Worm (Caenorhabditis elegans) whole organism, young adult: Measurements from ENCODE around the gene Y94H6A.2.

Source experiments
- B0019.2 ChIP-seq: fragments of 200-800 bp; sonication (Bioruptor generic); conservative IDR thresholded peaks from 2 replicates; pipeline ENCODE4 v1.3.6; 2022; ENCODE audit warnings: missing genetic modification reagents, missing genetic modification characterization, missing compliant biosample characterization
- B0336.3 ChIP-seq: fragments of 200-800 bp; sonication (Bioruptor generic); IDR thresholded peaks from 2 replicates; pipeline ENCODE4 v1.3.6; 2022; ENCODE audit warnings: missing genetic modification characterization, missing compliant biosample characterization
- D2030.7 ChIP-seq: fragments of 200-800 bp; sonication (Bioruptor generic); IDR thresholded peaks from 2 replicates; pipeline ENCODE4 v1.3.6; 2022; ENCODE audit warnings: missing genetic modification reagents, missing genetic modification characterization, missing compliant biosample characterization
- F10E7.11 ChIP-seq: sonication (generic microtip); optimal IDR thresholded peaks from 2 replicates; lab custom pipeline; 2017; ENCODE audit warnings: mild to moderate bottlenecking, missing genetic modification characterization, moderate library complexity, missing compliant biosample characterization
- F37B4.10 ChIP-seq: fragments of 200-800 bp; sonication (Bioruptor generic); IDR thresholded peaks from 2 replicates; pipeline ENCODE4 v1.3.6; 2022; ENCODE audit warnings: missing genetic modification characterization, missing compliant biosample characterization
- F52B5.7 ChIP-seq: sonication (generic microtip); optimal IDR thresholded peaks from 2 replicates; lab custom pipeline; 2016; ENCODE audit warnings: mild to moderate bottlenecking, missing genetic modification characterization, missing compliant biosample characterization
- F55B11.4 ChIP-seq: sonication (generic microtip); optimal IDR thresholded peaks from 2 replicates; lab custom pipeline; 2016; ENCODE audit warnings: missing compliant biosample characterization, missing genetic modification characterization, borderline replicate concordance; ENCODE audit not compliant: insufficient read depth
- F57C9.4 ChIP-seq: sonication (generic microtip); optimal IDR thresholded peaks from 2 replicates; lab custom pipeline; 2017; ENCODE audit warnings: mild to moderate bottlenecking, missing genetic modification characterization, missing compliant biosample characterization
- T26A5.8 ChIP-seq: sonication (generic microtip); optimal IDR thresholded peaks from 2 replicates; lab custom pipeline; 2016; ENCODE audit warnings: missing genetic modification characterization, missing compliant biosample characterization
- Y53G8AR.9 ChIP-seq: fragments of 200-800 bp; sonication (Bioruptor generic); conservative IDR thresholded peaks from 2 replicates; pipeline ENCODE4 v1.3.6; 2022; ENCODE audit warnings: missing genetic modification reagents, missing genetic modification characterization, missing compliant biosample characterization
- Y67H2A.10 ChIP-seq: fragments of 200-800 bp; sonication (Bioruptor generic); conservative IDR thresholded peaks from 2 replicates; pipeline ENCODE4 v1.3.6; 2022; ENCODE audit warnings: missing genetic modification reagents, missing genetic modification characterization, missing compliant biosample characterization
- akir-1 ChIP-seq: fragments of 200-800 bp; sonication (Bioruptor generic); optimal IDR thresholded peaks from 2 replicates; lab custom pipeline; 2018; ENCODE audit warnings: mild to moderate bottlenecking, missing genetic modification characterization, moderate library complexity, missing compliant biosample characterization
- aptf-3 ChIP-seq: fragments of 200-800 bp; sonication (Bioruptor generic); IDR thresholded peaks from 2 replicates; pipeline ENCODE4 v1.3.6; 2022; ENCODE audit warnings: missing genetic modification characterization, missing compliant biosample characterization
- athp-1 ChIP-seq: sonication (generic microtip); optimal IDR thresholded peaks from 2 replicates; lab custom pipeline; 2017; ENCODE audit warnings: mild to moderate bottlenecking, missing genetic modification characterization, missing compliant biosample characterization
- attf-6 ChIP-seq: fragments of 200-800 bp; sonication (Bioruptor generic); IDR thresholded peaks from 2 replicates; pipeline ENCODE4 v1.3.6; 2022; ENCODE audit warnings: missing genetic modification reagents, missing genetic modification characterization, missing compliant biosample characterization
- cebp-1 ChIP-seq, 2 experiments: fragments of 200-800 bp in 1 of 2; sonication (Bioruptor generic) in 1 of 2; sonication (generic microtip) in 1 of 2; IDR thresholded peaks in 1 of 2; optimal IDR thresholded peaks in 1 of 2; 2 replicates each; pipeline versions ENCODE4 v1.3.6 to Lab custom; 2017 to 2022; ENCODE audit warnings: missing compliant biosample characterization in 2 of 2, missing genetic modification characterization in 2 of 2, mild to moderate bottlenecking in 1 of 2, missing genetic modification reagents in 1 of 2, moderate library complexity in 1 of 2
- ceh-79 ChIP-seq: sonication (generic microtip); optimal IDR thresholded peaks from 2 replicates; lab custom pipeline; 2017; ENCODE audit warnings: mild to moderate bottlenecking, missing genetic modification characterization, missing compliant biosample characterization
- chd-7 ChIP-seq: sonication (generic microtip); optimal IDR thresholded peaks from 2 replicates; lab custom pipeline; 2016; ENCODE audit warnings: mild to moderate bottlenecking, missing genetic modification characterization, moderate library complexity, missing compliant biosample characterization
- dox-1 ChIP-seq: fragments of 200-800 bp; sonication (Bioruptor generic); IDR thresholded peaks from 2 replicates; pipeline ENCODE4 v1.3.6; 2022; ENCODE audit warnings: missing genetic modification reagents, missing genetic modification characterization, missing compliant biosample characterization
- dpff-1 ChIP-seq: sonication (generic microtip); optimal IDR thresholded peaks from 2 replicates; lab custom pipeline; 2017; ENCODE audit warnings: mild to moderate bottlenecking, missing genetic modification characterization, missing compliant biosample characterization
- efl-1 ChIP-seq: fragments of 150-350 bp; optimal IDR thresholded peaks from 2 replicates; lab custom pipeline; 2014; ENCODE audit warnings: missing biosample characterization, missing genetic modification reagents, missing genetic modification characterization
- ekl-4 ChIP-seq: fragments of 200-800 bp; sonication (Bioruptor generic); IDR thresholded peaks from 2 replicates; pipeline ENCODE4 v1.3.6; 2022; ENCODE audit warnings: missing genetic modification reagents, missing genetic modification characterization, missing compliant biosample characterization
- him-1 ChIP-seq: sonication (generic microtip); optimal IDR thresholded peaks from 2 replicates; lab custom pipeline; 2016; ENCODE audit warnings: missing genotype, missing genetic modification reagents, missing genetic modification characterization, missing compliant biosample characterization
- hmg-1.2 ChIP-seq: fragments of 200-800 bp; sonication (Bioruptor generic); IDR thresholded peaks from 2 replicates; pipeline ENCODE4 v1.3.6; 2022; ENCODE audit warnings: missing genetic modification reagents, missing genetic modification characterization, missing compliant biosample characterization
- hmg-20 ChIP-seq: fragments of 200-800 bp; sonication (Bioruptor generic); IDR thresholded peaks from 2 replicates; pipeline ENCODE4 v1.3.6; 2022; ENCODE audit warnings: missing genetic modification reagents, missing genetic modification characterization, missing compliant biosample characterization
- lag-1 ChIP-seq: fragments of 200-800 bp; sonication (Bioruptor generic); IDR thresholded peaks from 2 replicates; pipeline ENCODE4 v1.3.6; 2022; ENCODE audit warnings: missing genetic modification reagents, missing genetic modification characterization, missing compliant biosample characterization
- let-526 ChIP-seq: fragments of 200-800 bp; sonication (Bioruptor generic); IDR thresholded peaks from 2 replicates; pipeline ENCODE4 v1.3.6; 2022; ENCODE audit warnings: missing genetic modification reagents, missing genetic modification characterization, missing compliant biosample characterization
- lin-26 ChIP-seq: fragments of 200-800 bp; sonication (Bioruptor generic); IDR thresholded peaks from 2 replicates; pipeline ENCODE4 v1.3.6; 2022; ENCODE audit warnings: missing genetic modification reagents, missing genetic modification characterization, missing compliant biosample characterization
- lin-40 ChIP-seq: sonication (generic microtip); optimal IDR thresholded peaks from 2 replicates; lab custom pipeline; 2016; ENCODE audit warnings: missing genetic modification characterization, mild to moderate bottlenecking, missing compliant biosample characterization, missing genotype, missing genetic modification reagents
- lir-1 ChIP-seq: fragments of 200-800 bp; sonication (Bioruptor generic); conservative IDR thresholded peaks from 2 replicates; pipeline ENCODE4 v1.3.6; 2022; ENCODE audit warnings: missing genetic modification reagents, missing genetic modification characterization, missing compliant biosample characterization
- madf-3 ChIP-seq: fragments of 200-800 bp; sonication (Bioruptor generic); IDR thresholded peaks from 2 replicates; pipeline ENCODE4 v1.3.6; 2022; ENCODE audit warnings: missing genetic modification reagents, missing genetic modification characterization, missing compliant biosample characterization
- nfya-2 ChIP-seq: fragments of 200-800 bp; sonication (Bioruptor generic); IDR thresholded peaks from 2 replicates; pipeline ENCODE4 v1.3.6; 2022; ENCODE audit warnings: missing genetic modification reagents, missing genetic modification characterization, missing compliant biosample characterization
- nfyb-1 ChIP-seq: fragments of 200-800 bp; sonication (Bioruptor generic); IDR thresholded peaks from 2 replicates; pipeline ENCODE4 v1.3.6; 2022; ENCODE audit warnings: missing genetic modification reagents, missing genetic modification characterization, missing compliant biosample characterization
- nhr-120 ChIP-seq: fragments of 200-800 bp; sonication (Bioruptor generic); IDR thresholded peaks from 2 replicates; pipeline ENCODE4 v1.3.6; 2022; ENCODE audit warnings: missing genetic modification characterization, missing compliant biosample characterization
- sptf-2 ChIP-seq: fragments of 200-800 bp; sonication (Bioruptor generic); optimal IDR thresholded peaks from 2 replicates; lab custom pipeline; 2018; ENCODE audit warnings: mild to moderate bottlenecking, missing genetic modification characterization, missing compliant biosample characterization
- tbp1 ChIP-seq: fragments of 200-800 bp; sonication (Bioruptor generic); optimal IDR thresholded peaks from 2 replicates; lab custom pipeline; 2018; ENCODE audit warnings: mild to moderate bottlenecking, missing genetic modification characterization, missing compliant biosample characterization
- zfh-2 ChIP-seq: fragments of 200-800 bp; sonication (Bioruptor generic); conservative IDR thresholded peaks from 2 replicates; pipeline ENCODE4 v1.3.6; 2022; ENCODE audit warnings: missing genetic modification reagents, missing genetic modification characterization, missing compliant biosample characterization
- zim-3 ChIP-seq: sonication (generic microtip); optimal IDR thresholded peaks from 2 replicates; lab custom pipeline; 2017; ENCODE audit warnings: mild to moderate bottlenecking, missing genetic modification characterization, moderate library complexity, missing compliant biosample characterization
- ztf-18 ChIP-seq: sonication (generic microtip); optimal IDR thresholded peaks from 2 replicates; lab custom pipeline; 2016; ENCODE audit warnings: missing genotype, mild to moderate bottlenecking, missing genetic modification characterization, missing compliant biosample characterization
- ztf-25 ChIP-seq: fragments of 200-800 bp; sonication (Bioruptor generic); IDR thresholded peaks from 2 replicates; pipeline ENCODE4 v1.3.6; 2022; ENCODE audit warnings: missing genetic modification reagents, missing genetic modification characterization, missing compliant biosample characterization
- ztf-26 ChIP-seq: sonication (generic microtip); optimal IDR thresholded peaks from 2 replicates; lab custom pipeline; 2017; ENCODE audit warnings: missing genetic modification characterization, missing compliant biosample characterization

Y94H6A.2 gene

ce11 chrIV:2761477-2761876, 31.4 kb downstream of the Y94H6A.2 start (continued):
- no peak for TF ChIP-seq Y67H2A.10 (GFP tag; lab: Robert Waterston, UW)
- TF ChIP-seq hmg-20 (GFP tag; lab: Robert Waterston, UW): no peak
- TF ChIP-seq madf-3 (GFP tag; lab: Robert Waterston, UW): no peak
- no peak for TF ChIP-seq nfyb-1 (GFP tag; lab: Robert Waterston, UW)
- no peak for TF ChIP-seq ztf-25 (GFP tag; lab: Robert Waterston, UW)
- no peak for TF ChIP-seq nhr-120 (GFP tag; lab: Robert Waterston, UW)
- no peak for TF ChIP-seq Y53G8AR.9 (GFP tag; lab: Robert Waterston, UW)
- no peak for TF ChIP-seq T26A5.8 (tag; lab: Kevin White, UChicago)

ce11 chrIV:2762380-2762779, 32.3 kb downstream of the Y94H6A.2 start, which contains the start of gene Y54G2A.77:
TSS of gene Y54G2A.77 (plus strand) at chrIV:2762680.
- no peak for TF ChIP-seq D2030.7 (GFP tag; lab: Robert Waterston, UW)
- TF ChIP-seq zfh-2: no peak
- no peak for TF ChIP-seq ceh-79 (tag; lab: Kevin White, UChicago)

- TF ChIP-seq lin-26 (no peak), B0019.2 (GFP tag; lab: Robert Waterston, UW) (no peak), ztf-18 (tag; lab: Kevin White, UChicago) (no peak), hmg-20 (GFP tag; lab: Robert Waterston, UW) (no peak), F37B4.10 (0 out of 2 replicates have a peak, but pooled peaks have one; percentile 57), F52B5.7 (no peak), hmg-1.2 (GFP tag; lab: Robert Waterston, UW) (peak; percentile 78), zfh-2 (no peak)
These were observed 34.1 kb downstream of the Y94H6A.2 start for ce11 chrIV:2764160-2764559.

- TF ChIP-seq sptf-2 (GFP tag; lab: Kevin White, UChicago) (no peak), cebp-1 (GFP tag; IDR thresholded peaks at IDR 0.05; lab: Robert Waterston, UW) (no peak), cebp-1 (tag; optimal IDR thresholded peaks at IDR 0.05; lab: Kevin White, UChicago) (peak; percentile 38), him-1 (tag; lab: Kevin White, UChicago) (no peak), aptf-3 (GFP tag; lab: Robert Waterston, UW) (no peak), hmg-1.2 (GFP tag; lab: Robert Waterston, UW) (peak; percentile 90), lag-1 (GFP tag; lab: Robert Waterston, UW) (no peak), F10E7.11 (tag; lab: Kevin White, UChicago) (no peak), tbp1 (no peak), nfya-2 (GFP tag; lab: Robert Waterston, UW) (no peak), lir-1 (no peak), hmg-20 (GFP tag; lab: Robert Waterston, UW) (0 out of 2 replicates have a peak, but pooled peaks have one; percentile 49), zfh-2 (peak; percentile 77), chd-7 (tag; lab: Kevin White, UChicago) (peak; percentile 62), let-526 (GFP tag; lab: Robert Waterston, UW) (no peak), lin-26 (0 out of 2 replicates have a peak, but pooled peaks have one; percentile 41), ztf-26 (tag; lab: Kevin White, UChicago) (peak; percentile 74), lin-40 (tag; lab: Kevin White, UChicago) (peak; percentile 7), athp-1 (tag; lab: Kevin White, UChicago) (peak; percentile 49), Y53G8AR.9 (GFP tag; lab: Robert Waterston, UW) (peak; percentile 29; the same call in 1 of the 2 replicates), F52B5.7 (peak; percentile 69), attf-6 (GFP tag; lab: Robert Waterston, UW) (no peak), efl-1 (GFP tag; lab: Kevin White, UChicago) (no peak), F57C9.4 (tag; lab: Kevin White, UChicago) (peak; percentile 45), ekl-4 (GFP tag; lab: Robert Waterston, UW) (0 out of 2 replicates have a peak, but pooled peaks have one; percentile 8), dox-1 (peak; percentile 27; the same call in 1 of the 2 replicates), B0336.3 (peak; percentile 17; the same call in 1 of the 2 replicates), F55B11.4 (tag; lab: Kevin White, UChicago) (no peak), akir-1 (GFP tag; lab: Kevin White, UChicago) (no peak), zim-3 (tag; lab: Kevin White, UChicago) (peak; percentile 34), dpff-1 (peak; percentile 71)
These were observed 35.1 kb downstream of the Y94H6A.2 start for ce11 chrIV:2765048-2765708.
